Worm (Caenorhabditis elegans) whole organism, L2 larva: ENCODE results near the gene F26F2.10.

Source experiments
- C34F6.9 ChIP-seq: fragments of 150-350 bp; optimal IDR thresholded peaks from 2 replicates; lab custom pipeline; 2014; ENCODE audit warnings: missing biosample characterization, missing genetic modification characterization
- F13H6.1 ChIP-seq: sonication (generic microtip); optimal IDR thresholded peaks from 2 replicates; lab custom pipeline; 2016; ENCODE audit warnings: missing genetic modification characterization, missing compliant biosample characterization
- R02D3.7 ChIP-seq: fragments of 150-350 bp; optimal IDR thresholded peaks from 2 replicates; lab custom pipeline; 2014; ENCODE audit warnings: missing biosample characterization, missing genetic modification characterization
- alr-1 ChIP-seq: fragments of 150-350 bp; optimal IDR thresholded peaks from 2 replicates; lab custom pipeline; 2014; ENCODE audit warnings: missing biosample characterization, missing genetic modification characterization
- aly-2 ChIP-seq: fragments of 150-350 bp; optimal IDR thresholded peaks from 2 replicates; lab custom pipeline; 2014; ENCODE audit warnings: missing biosample characterization, missing genetic modification characterization
- ama-1 ChIP-seq: fragments of 150-350 bp; optimal IDR thresholded peaks from 2 replicates; lab custom pipeline; 2018; ENCODE audit warnings: inconsistent platforms
- ceh-16 ChIP-seq: fragments of 150-350 bp; optimal IDR thresholded peaks from 2 replicates; lab custom pipeline; 2014; ENCODE audit warnings: missing biosample characterization, missing genetic modification characterization
- ceh-82 ChIP-seq: fragments of 150-350 bp; optimal IDR thresholded peaks from 2 replicates; lab custom pipeline; 2014; ENCODE audit warnings: missing biosample characterization, missing genetic modification characterization
- crh-2 ChIP-seq: sonication (generic microtip); optimal IDR thresholded peaks from 2 replicates; lab custom pipeline; 2017; ENCODE audit warnings: missing biosample characterization, missing genetic modification characterization
- dmd-4 ChIP-seq: sonication (generic microtip); optimal IDR thresholded peaks from 2 replicates; lab custom pipeline; 2017; ENCODE audit warnings: missing biosample characterization, missing genetic modification characterization
- egl-27 ChIP-seq: sonication (generic microtip); optimal IDR thresholded peaks from 3 replicates; lab custom pipeline; 2017; ENCODE audit warnings: missing biosample characterization, missing genetic modification reagents, missing genetic modification characterization
- fos-1 ChIP-seq: fragments of 150-350 bp; optimal IDR thresholded peaks from 2 replicates; lab custom pipeline; 2014; ENCODE audit warnings: missing biosample characterization, missing genetic modification characterization
- gmeb-1 ChIP-seq: fragments of 150-350 bp; optimal IDR thresholded peaks from 2 replicates; lab custom pipeline; 2014; ENCODE audit warnings: missing biosample characterization, missing genetic modification characterization
- lin-11 ChIP-seq: fragments of 150-350 bp; sonication (generic microtip); optimal IDR thresholded peaks from 2 replicates; lab custom pipeline; 2014; ENCODE audit warnings: missing biosample characterization, missing genetic modification characterization, inconsistent platforms, mixed read lengths
- lin-13 ChIP-seq: fragments of 150-350 bp; optimal IDR thresholded peaks from 2 replicates; lab custom pipeline; 2014; ENCODE audit warnings: missing biosample characterization, missing genetic modification reagents, missing genetic modification characterization
- lin-39 ChIP-seq: fragments of 150-350 bp; optimal IDR thresholded peaks from 2 replicates; lab custom pipeline; 2014; ENCODE audit warnings: missing biosample characterization, missing genetic modification reagents, missing genetic modification characterization
- lsy-2 ChIP-seq, 2 experiments: fragments of 150-350 bp in 1 of 2; sonication (generic microtip) in 1 of 2; optimal IDR thresholded peaks; 2 replicates each; lab custom pipeline; 2014 to 2017; ENCODE audit warnings: missing biosample characterization in 2 of 2, missing genetic modification characterization in 2 of 2
- mab-5 ChIP-seq: fragments of 150-350 bp; optimal IDR thresholded peaks from 2 replicates; lab custom pipeline; 2014; ENCODE audit warnings: missing biosample characterization, missing genetic modification characterization
- mbf-1 ChIP-seq: sonication (generic microtip); optimal IDR thresholded peaks from 2 replicates; lab custom pipeline; 2017; ENCODE audit warnings: missing biosample characterization, missing genetic modification characterization
- mdl-1 ChIP-seq, 2 experiments: fragments of 150-350 bp in 1 of 2; sonication (generic microtip) in 1 of 2; optimal IDR thresholded peaks; 2 replicates each; lab custom pipeline; 2017; ENCODE audit warnings: missing biosample characterization in 2 of 2, missing genetic modification characterization in 2 of 2
- nhr-10 ChIP-seq: sonication (generic microtip); optimal IDR thresholded peaks from 2 replicates; lab custom pipeline; 2017; ENCODE audit warnings: missing biosample characterization, missing genetic modification characterization
- nhr-12 ChIP-seq: fragments of 150-350 bp; optimal IDR thresholded peaks from 2 replicates; lab custom pipeline; 2014; ENCODE audit warnings: missing biosample characterization, missing genetic modification characterization
- nhr-21 ChIP-seq: fragments of 150-350 bp; optimal IDR thresholded peaks from 2 replicates; lab custom pipeline; 2014; ENCODE audit warnings: missing biosample characterization, missing genetic modification characterization
- nhr-23 ChIP-seq: fragments of 150-350 bp; optimal IDR thresholded peaks from 2 replicates; lab custom pipeline; 2014; ENCODE audit warnings: missing biosample characterization, missing genetic modification reagents, missing genetic modification characterization
- nhr-25 ChIP-seq: fragments of 150-350 bp; sonication (generic microtip); optimal IDR thresholded peaks from 3 replicates; lab custom pipeline; 2014; ENCODE audit warnings: missing biosample characterization, missing genetic modification characterization
- sem-4 ChIP-seq: fragments of 150-350 bp; optimal IDR thresholded peaks from 2 replicates; lab custom pipeline; 2014; ENCODE audit warnings: missing biosample characterization, missing genetic modification reagents, missing genetic modification characterization
- sma-3 ChIP-seq: sonication (generic microtip); optimal IDR thresholded peaks from 2 replicates; lab custom pipeline; 2016; ENCODE audit warnings: missing genetic modification reagents, missing genetic modification characterization, missing compliant biosample characterization
- sma-9 ChIP-seq, 2 experiments: fragments of 150-350 bp in 1 of 2; sonication (generic microtip) in 1 of 2; optimal IDR thresholded peaks; 2 replicates each; lab custom pipeline; 2014 to 2016; ENCODE audit warnings: missing genetic modification characterization in 2 of 2, mild to moderate bottlenecking in 1 of 2, missing biosample characterization in 1 of 2, missing compliant biosample characterization in 1 of 2, missing genetic modification reagents in 1 of 2, moderate library complexity in 1 of 2
- snpc-4 ChIP-seq: fragments of 150-350 bp; optimal IDR thresholded peaks from 2 replicates; lab custom pipeline; 2014; ENCODE audit warnings: missing biosample characterization, missing genetic modification characterization
- unc-39 ChIP-seq: fragments of 150-350 bp; optimal IDR thresholded peaks from 2 replicates; lab custom pipeline; 2014; ENCODE audit warnings: missing biosample characterization, missing genetic modification characterization
- unc-55 ChIP-seq: fragments of 150-350 bp; sonication (generic microtip); optimal IDR thresholded peaks from 3 replicates; lab custom pipeline; 2014; ENCODE audit warnings: missing biosample characterization, missing genetic modification reagents, missing genetic modification characterization
- unc-62 ChIP-seq: fragments of 150-350 bp; optimal IDR thresholded peaks from 2 replicates; lab custom pipeline; 2014; ENCODE audit warnings: missing biosample characterization, missing genetic modification reagents, missing genetic modification characterization
- zag-1 ChIP-seq: fragments of 150-350 bp; optimal IDR thresholded peaks from 2 replicates; lab custom pipeline; 2014; ENCODE audit warnings: missing biosample characterization, missing genetic modification characterization
- ztf-1 ChIP-seq: fragments of 200-800 bp; sonication (Bioruptor generic); conservative IDR thresholded peaks from 2 replicates; pipeline ENCODE4 v1.3.6; 2022; ENCODE audit warnings: missing genetic modification characterization, missing compliant biosample characterization
- ztf-11 ChIP-seq: sonication (generic microtip); optimal IDR thresholded peaks from 2 replicates; lab custom pipeline; 2017; ENCODE audit warnings: missing biosample characterization, missing genetic modification characterization
- ztf-4 ChIP-seq: fragments of 150-350 bp; optimal IDR thresholded peaks from 2 replicates; lab custom pipeline; 2014; ENCODE audit warnings: missing biosample characterization, missing genetic modification characterization

The F26F2.10 gene

DNA sequence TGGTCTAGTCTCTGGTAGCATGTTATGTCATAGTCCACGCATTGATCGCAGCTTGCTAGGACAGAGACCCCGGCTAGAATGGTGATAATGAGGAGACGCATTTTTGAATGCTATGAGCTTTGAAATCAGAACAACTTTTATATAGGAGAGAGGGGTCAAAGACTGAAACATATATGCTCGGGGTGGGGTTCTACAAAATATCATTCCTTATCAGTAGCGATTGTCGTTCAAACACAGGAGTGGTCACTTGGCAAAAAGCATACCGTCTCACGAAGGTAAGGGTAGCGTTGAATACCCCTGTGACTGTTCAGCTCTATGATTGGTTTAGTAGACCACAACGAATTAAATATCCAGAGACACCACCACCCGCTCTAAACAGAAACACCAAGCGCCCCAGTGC lies 2.4 kb upstream of the F26F2.10 start, which contains the start of gene F46B3.1:
F46B3.1 (minus strand) TSS at position 101 of the 400 bp plus-strand sequence.
- TF ChIP-seq unc-39 (no peak), unc-62 (GFP tag; lab: Kevin White, UChicago) (no peak), ztf-1 (GFP tag; lab: Robert Waterston, UW) (no peak), egl-27 (tag; lab: Kevin White, UChicago) (no peak), nhr-25 (tag; lab: Kevin White, UChicago) (no peak), nhr-10 (tag; lab: Kevin White, UChicago) (no peak)

DNA sequence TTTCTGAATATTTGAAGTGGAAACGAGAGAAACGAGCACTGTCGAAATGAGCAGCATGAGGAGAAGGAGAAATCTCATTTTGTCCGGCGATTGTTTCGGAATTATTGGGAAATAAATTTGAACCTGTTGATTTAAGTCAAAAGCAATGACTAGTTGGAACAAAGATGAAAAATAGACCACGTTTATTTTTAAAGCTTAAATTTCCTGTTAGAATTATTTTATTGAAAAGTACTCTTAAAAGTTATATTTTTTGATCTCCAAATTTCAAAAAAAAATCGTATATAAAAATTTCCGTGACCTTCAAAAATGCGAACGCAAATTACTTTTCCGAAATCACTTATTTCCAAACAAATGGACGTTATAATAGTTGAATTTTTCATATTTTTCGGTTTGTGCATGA lies 1.0 kb upstream of the F26F2.10 start, which contains the start of gene F26F2.11:
F26F2.11 (minus strand) TSS at position 101 of the 400 bp plus-strand sequence.
- TF ChIP-seq nhr-23 (tag; lab: Kevin White, UChicago) = no peak
- no peak for TF ChIP-seq snpc-4 (tag; lab: Kevin White, UChicago)
- no peak for TF ChIP-seq dmd-4 (tag; lab: Kevin White, UChicago)
- TF ChIP-seq gmeb-1 (tag; lab: Kevin White, UChicago) = no peak
- TF ChIP-seq ama-1 (lab: Kevin White, UChicago) = no peak
- TF ChIP-seq lin-11 (tag; lab: Kevin White, UChicago) = no peak
- no peak for TF ChIP-seq sma-3
- TF ChIP-seq unc-39 = no peak
- TF ChIP-seq ceh-82 (tag; lab: Kevin White, UChicago) = no peak
- TF ChIP-seq nhr-25 (tag; lab: Kevin White, UChicago) = no peak
- TF ChIP-seq lin-39 (tag; lab: Kevin White, UChicago) = no peak
- TF ChIP-seq nhr-10 (tag; lab: Kevin White, UChicago) = no peak
- no peak for TF ChIP-seq fos-1 (tag; lab: Kevin White, UChicago)
- no peak for TF ChIP-seq lsy-2 (tag; optimal IDR thresholded peaks at IDR 0.05; lab: Kevin White, UChicago)
- TF ChIP-seq nhr-12 = no peak
- TF ChIP-seq zag-1 (tag; lab: Kevin White, UChicago) = no peak
- no peak for TF ChIP-seq C34F6.9 (tag; lab: Kevin White, UChicago)

ce11 chrV:20580511-20581040 lies 14.1 kb downstream of the F26F2.10 start, which contains the start of gene F26F2.7:
TSS of gene F26F2.7 (plus strand) at chrV:20580990.
- TF ChIP-seq gmeb-1 (tag; lab: Kevin White, UChicago) = peak; percentile 80
- TF ChIP-seq ceh-16 (tag; lab: Kevin White, UChicago) = no peak
- TF ChIP-seq crh-2 (tag; lab: Kevin White, UChicago) = peak; percentile 88
- TF ChIP-seq mdl-1 (tag; optimal IDR thresholded peaks at IDR 0.05; lab: Kevin White, UChicago) = peak; percentile 30 to 45
- TF ChIP-seq ceh-82 (tag; lab: Kevin White, UChicago) = no peak
- peak; percentile 21 for TF ChIP-seq R02D3.7 (tag; lab: Kevin White, UChicago)
- peak; percentile 29 for TF ChIP-seq dmd-4 (tag; lab: Kevin White, UChicago)
- no peak for TF ChIP-seq alr-1 (tag; lab: Kevin White, UChicago)
- TF ChIP-seq sma-3 = peak; percentile 80
- peak; percentile 75 for TF ChIP-seq unc-55 (GFP tag; lab: Kevin White, UChicago)
- TF ChIP-seq ztf-4 (tag; lab: Kevin White, UChicago) = peak; percentile 61
- TF ChIP-seq fos-1 (tag; lab: Kevin White, UChicago) = peak; percentile 45
- no peak for TF ChIP-seq sma-9 (GFP tag; optimal IDR thresholded peaks at IDR 0.05; lab: Kevin White, UChicago)
- no peak for TF ChIP-seq sma-9 (tag; optimal IDR thresholded peaks at IDR 0.05; lab: Kevin White, UChicago)
- peak; percentile 68 for TF ChIP-seq F13H6.1
- TF ChIP-seq mbf-1 = no peak
- TF ChIP-seq aly-2 (tag; lab: Kevin White, UChicago) = no peak
- no peak for TF ChIP-seq unc-39
- peak; percentile 43 for TF ChIP-seq snpc-4 (tag; lab: Kevin White, UChicago)
- TF ChIP-seq ztf-1 (GFP tag; lab: Robert Waterston, UW) = no peak
- peak; percentile 75 for TF ChIP-seq lin-11 (tag; lab: Kevin White, UChicago)
- TF ChIP-seq ztf-11 (tag; lab: Kevin White, UChicago) = no peak
- TF ChIP-seq zag-1 (tag; lab: Kevin White, UChicago) = peak; percentile 34
- peak; percentile 61 for TF ChIP-seq mab-5
- TF ChIP-seq lsy-2 (tag; optimal IDR thresholded peaks at IDR 0.05; lab: Kevin White, UChicago) = peak; percentile 82 to 93
- TF ChIP-seq nhr-21 (tag; lab: Kevin White, UChicago) = peak; percentile 58
- peak; percentile 94 for TF ChIP-seq C34F6.9 (tag; lab: Kevin White, UChicago)
- TF ChIP-seq egl-27 (tag; lab: Kevin White, UChicago) = peak; percentile 21
- TF ChIP-seq sem-4 = peak; percentile 71
- TF ChIP-seq lin-13 (GFP tag; lab: Kevin White, UChicago) = peak; percentile 85
- no peak for TF ChIP-seq ama-1 (lab: Kevin White, UChicago)
- TF ChIP-seq nhr-10 (tag; lab: Kevin White, UChicago) = no peak
